Comparison of ENCODE assay signal across 5 worm cellular contexts in genomic region chrIII:5965839-5966463, ce11.
TF ChIP-seq lines count a peak whose summit lies in the region.

Gene dct-6 (plus strand): TSS chrIII:5966413.

TF ChIP-seq in whole organism, L2 larva, 48 proteins besides CTCF, POLR2A, EP300 and RAD21:
- TF ChIP-seq fos-1 (tag; optimal IDR thresholded peaks at IDR 0.05; lab: Kevin White, UChicago) (peak; percentile 79), nhr-11 (tag; optimal IDR thresholded peaks at IDR 0.05; lab: Kevin White, UChicago) (no peak)

TF ChIP-seq in whole organism, L3 larva, 47 proteins besides CTCF, POLR2A, EP300 and RAD21:
- TF ChIP-seq ceh-82 (tag; optimal IDR thresholded peaks at IDR 0.05; lab: Kevin White, UChicago) (no peak), lin-39 (tag; optimal IDR thresholded peaks at IDR 0.05; lab: Kevin White, UChicago) (no peak), ZK546.5 (tag; optimal IDR thresholded peaks at IDR 0.05; lab: Kevin White, UChicago) (no peak), egl-27 (tag; optimal IDR thresholded peaks at IDR 0.05; lab: Kevin White, UChicago) (no peak), nhr-28 (tag; optimal IDR thresholded peaks at IDR 0.05; lab: Kevin White, UChicago) (no peak), pha-4 (tag; optimal IDR thresholded peaks at IDR 0.05; lab: Kevin White, UChicago) (peak; percentile 47), elt-2 (tag; optimal IDR thresholded peaks at IDR 0.05; lab: Kevin White, UChicago) (peak; percentile 66), pqm-1 (tag; optimal IDR thresholded peaks at IDR 0.05; lab: Kevin White, UChicago) (peak; percentile 80)

TF ChIP-seq in whole organism, L4 larva, 104 proteins besides CTCF, POLR2A, EP300 and RAD21:
- peak; percentile 4 for TF ChIP-seq dve-1 (tag; optimal IDR thresholded peaks at IDR 0.05; lab: Kevin White, UChicago; ENCODE audit: insufficient read depth)
- TF ChIP-seq set-16 (GFP tag; IDR thresholded peaks at IDR 0.05; lab: Robert Waterston, UW): no peak
- no peak for TF ChIP-seq unc-130 (GFP tag; optimal IDR thresholded peaks at IDR 0.05; lab: Kevin White, UChicago)
- TF ChIP-seq pqm-1 (tag; optimal IDR thresholded peaks at IDR 0.05; lab: Kevin White, UChicago): peak; percentile 79
- TF ChIP-seq daf-16 (GFP tag; optimal IDR thresholded peaks at IDR 0.05; lab: Kevin White, UChicago): no peak
- TF ChIP-seq daf-16 (tag; optimal IDR thresholded peaks at IDR 0.05; lab: Kevin White, UChicago): peak; percentile 96
- TF ChIP-seq hlh-11 (tag; optimal IDR thresholded peaks at IDR 0.05; lab: Kevin White, UChicago): peak; percentile 16
- no peak for TF ChIP-seq zip-11 (GFP tag; IDR thresholded peaks at IDR 0.05; lab: Robert Waterston, UW)
- no peak for TF ChIP-seq spr-3 (GFP tag; optimal IDR thresholded peaks at IDR 0.05; lab: Kevin White, UChicago)
- no peak for TF ChIP-seq ama-1 (optimal IDR thresholded peaks at IDR 0.05; lab: Kevin White, UChicago)
- peak; percentile 23; the same call in 1 of the 2 replicates for TF ChIP-seq dmd-6 (GFP tag; IDR thresholded peaks at IDR 0.05; lab: Robert Waterston, UW)
- no peak for TF ChIP-seq dpl-1 (GFP tag; optimal IDR thresholded peaks at IDR 0.05; lab: Kevin White, UChicago)
- peak in 1 of 2 experiments; percentile 51 for TF ChIP-seq unc-62 (GFP tag; optimal IDR thresholded peaks at IDR 0.05 in 1 of 2; lab: Kevin White, UChicago)
- TF ChIP-seq unc-62 (tag; optimal IDR thresholded peaks at IDR 0.05; lab: Kevin White, UChicago): no peak
- no peak for TF ChIP-seq skn-1 (tag; optimal IDR thresholded peaks at IDR 0.05; lab: Kevin White, UChicago)
- TF ChIP-seq nhr-28 (tag; optimal IDR thresholded peaks at IDR 0.05; lab: Kevin White, UChicago): peak; percentile 61
TF ChIP-seq in whole organism, L4 larva: peak in this region for 7.

TF ChIP-seq in whole organism, late embryonic, 69 proteins besides CTCF, POLR2A, EP300 and RAD21:
- TF ChIP-seq tbx-2 (tag; optimal IDR thresholded peaks at IDR 0.05; lab: Kevin White, UChicago) (no peak), sox-2 (GFP tag; IDR thresholded peaks at IDR 0.05; lab: Robert Waterston, UW) (no peak), elt-2 (tag; optimal IDR thresholded peaks at IDR 0.05; lab: Kevin White, UChicago) (peak; percentile 12), sdc-2 (tag; optimal IDR thresholded peaks at IDR 0.05; lab: Kevin White, UChicago) (no peak)

TF ChIP-seq in whole organism, young adult, 124 proteins besides CTCF, POLR2A, EP300 and RAD21:
- no peak for TF ChIP-seq rec-8 (tag; optimal IDR thresholded peaks at IDR 0.05; lab: Kevin White, UChicago)
- TF ChIP-seq Y67H2A.10 (GFP tag; conservative IDR thresholded peaks at IDR 0.05; lab: Robert Waterston, UW): no peak
- TF ChIP-seq him-1 (tag; optimal IDR thresholded peaks at IDR 0.05; lab: Kevin White, UChicago): no peak
- TF ChIP-seq C06A6.2 (GFP tag; conservative IDR thresholded peaks at IDR 0.05; lab: Robert Waterston, UW): no peak
- TF ChIP-seq nhr-80 (tag; optimal IDR thresholded peaks at IDR 0.05; lab: Kevin White, UChicago): peak; percentile 41
- no peak for TF ChIP-seq madf-3 (GFP tag; IDR thresholded peaks at IDR 0.05; lab: Robert Waterston, UW)
- no peak for TF ChIP-seq snpc-3.4 (tag; optimal IDR thresholded peaks at IDR 0.05; lab: Kevin White, UChicago)
- TF ChIP-seq madf-10 (tag; optimal IDR thresholded peaks at IDR 0.05; lab: Kevin White, UChicago): no peak
- no peak for TF ChIP-seq hsf-1 (GFP tag; IDR thresholded peaks at IDR 0.05; lab: Robert Waterston, UW)
TF ChIP-seq in whole organism, young adult: peak in this region for 1.
